Worm (Caenorhabditis elegans) whole organism, late embryonic: ENCODE measurements around the gene kcc-2.

ENCODE experiments used
- F13H6.1 ChIP-seq: sonication (generic microtip); optimal IDR thresholded peaks from 2 replicates; lab custom pipeline; 2016; ENCODE audit warnings: missing genetic modification characterization, missing compliant biosample characterization
- hlh-30 ChIP-seq: sonication (generic microtip); optimal IDR thresholded peaks from 2 replicates; lab custom pipeline; 2017; ENCODE audit warnings: antibody characterized with exemption, missing genetic modification characterization, missing compliant biosample characterization; ENCODE audit not compliant: insufficient read depth
- nfya-1 ChIP-seq: sonication (generic microtip); optimal IDR thresholded peaks from 2 replicates; lab custom pipeline; 2017; ENCODE audit warnings: missing genetic modification characterization, mild to moderate bottlenecking, missing compliant biosample characterization, antibody characterized with exemption, moderate library complexity
- pag-3 ChIP-seq: sonication (generic microtip); optimal IDR thresholded peaks from 2 replicates; lab custom pipeline; 2016; ENCODE audit warnings: missing compliant biosample characterization, missing genetic modification characterization, borderline replicate concordance
- pat-9 ChIP-seq: fragments of 200-800 bp; sonication (Bioruptor generic); optimal IDR thresholded peaks from 2 replicates; lab custom pipeline; 2018; ENCODE audit warnings: mild to moderate bottlenecking, missing genetic modification characterization, moderate library complexity, missing compliant biosample characterization

ce11 chrIV:6059702-6060101 is 18.9 kb downstream of the kcc-2 start:
- TF ChIP-seq pag-3 = no peak
- no peak for TF ChIP-seq pat-9
- TF ChIP-seq F13H6.1 (tag; lab: Kevin White, UChicago) = no peak
- TF ChIP-seq hlh-30 (tag; lab: Kevin White, UChicago) = no peak
- no peak for TF ChIP-seq nfya-1 (tag; lab: Kevin White, UChicago)
